Worm (Caenorhabditis elegans): Measurements from ENCODE around the gene tbc-19.

Gene tbc-19

ce11 chrX:13969257-13969968 lies 42.9 kb downstream of the tbc-19 start (continued):
- no peak for TF ChIP-seq dpl-1 (GFP tag; optimal IDR thresholded peaks at IDR 0.05)
- 0 out of 2 replicates have a peak, but pooled peaks have one; percentile 12 for TF ChIP-seq Y56A3A.18 (GFP tag; IDR thresholded peaks at IDR 0.05)
- no peak for TF ChIP-seq egl-44 (GFP tag; IDR thresholded peaks at IDR 0.05)
- TF ChIP-seq akir-1 (GFP tag; optimal IDR thresholded peaks at IDR 0.05), result no peak
- TF ChIP-seq B0336.3 (GFP tag; IDR thresholded peaks at IDR 0.05), result peak; percentile 85
- peak; percentile 8 for TF ChIP-seq F22D6.2 (tag; optimal IDR thresholded peaks at IDR 0.05)
- no peak for TF ChIP-seq attf-6 (GFP tag; IDR thresholded peaks at IDR 0.05)
- TF ChIP-seq T07F8.4 (tag; optimal IDR thresholded peaks at IDR 0.05), result no peak
- TF ChIP-seq Y95B8A.8 (GFP tag; IDR thresholded peaks at IDR 0.05), result no peak
- TF ChIP-seq lin-40 (tag; optimal IDR thresholded peaks at IDR 0.05), result peak; percentile 83
- TF ChIP-seq hsf-1 (GFP tag; IDR thresholded peaks at IDR 0.05), result no peak
- no peak for TF ChIP-seq nfya-1 (tag; optimal IDR thresholded peaks at IDR 0.05; ENCODE audit: borderline replicate concordance, insufficient read depth)
- TF ChIP-seq lir-1 (GFP tag; conservative IDR thresholded peaks at IDR 0.05), result no peak
- TF ChIP-seq nhr-80 (tag; optimal IDR thresholded peaks at IDR 0.05), result peak; percentile 92
- peak; percentile 55 for TF ChIP-seq ZK185.1 (tag; optimal IDR thresholded peaks at IDR 0.05; ENCODE audit: poor library complexity, severe bottlenecking)
- peak; percentile 82 for TF ChIP-seq attf-5 (GFP tag; optimal IDR thresholded peaks at IDR 0.05)
- TF ChIP-seq bed-1 (GFP tag; IDR thresholded peaks at IDR 0.05), result 0 out of 2 replicates have a peak, but pooled peaks have one; percentile 30
- TF ChIP-seq somi-1 (GFP tag; optimal IDR thresholded peaks at IDR 0.05), result peak; percentile 10
- TF ChIP-seq pha-4 (tag; optimal IDR thresholded peaks at IDR 0.05), result no peak
- TF ChIP-seq snpc-4 (GFP tag; optimal IDR thresholded peaks at IDR 0.05), result no peak
- peak in 3 of 4 experiments; percentile 12 to 59 (median 55) for TF ChIP-seq snpc-4 (tag; optimal IDR thresholded peaks at IDR 0.05)
- TF ChIP-seq ceh-27 (GFP tag; optimal IDR thresholded peaks at IDR 0.05), result peak; percentile 66
- TF ChIP-seq sptf-2 (GFP tag; optimal IDR thresholded peaks at IDR 0.05), result no peak
- TF ChIP-seq egrh-3 (GFP tag; IDR thresholded peaks at IDR 0.05), result peak; percentile 51
- TF ChIP-seq B0261.1 (tag; optimal IDR thresholded peaks at IDR 0.05), result peak; percentile 24
- TF ChIP-seq gei-17 (GFP tag; optimal IDR thresholded peaks at IDR 0.05), result peak; percentile 65
- TF ChIP-seq dox-1 (GFP tag; IDR thresholded peaks at IDR 0.05), result peak; percentile 85
- peak; percentile 43; the same call in 1 of the 2 replicates for TF ChIP-seq nfyb-1 (GFP tag; IDR thresholded peaks at IDR 0.05)
- TF ChIP-seq madf-6 (GFP tag; IDR thresholded peaks at IDR 0.05), result no peak
- TF ChIP-seq F39B2.1 (GFP tag; IDR thresholded peaks at IDR 0.05), result no peak
- TF ChIP-seq ekl-4 (GFP tag; IDR thresholded peaks at IDR 0.05), result 0 out of 2 replicates have a peak, but pooled peaks have one; percentile 38
- peak; percentile 56 for TF ChIP-seq unc-62 (GFP tag; optimal IDR thresholded peaks at IDR 0.05)
- no peak for TF ChIP-seq ccch-3 (GFP tag; optimal IDR thresholded peaks at IDR 0.05)
- no peak for TF ChIP-seq ztf-25 (GFP tag; IDR thresholded peaks at IDR 0.05)
- no peak for TF ChIP-seq cebp-2 (GFP tag; IDR thresholded peaks at IDR 0.05)
- peak; percentile 54 for TF ChIP-seq atf-7 (tag; optimal IDR thresholded peaks at IDR 0.05)
- 0 out of 2 replicates have a peak, but pooled peaks have one; percentile 14 for TF ChIP-seq rcor-1 (GFP tag; IDR thresholded peaks at IDR 0.05)
- 0 out of 2 replicates have a peak, but pooled peaks have one; percentile 7 for TF ChIP-seq let-526 (GFP tag; IDR thresholded peaks at IDR 0.05)
- no peak for TF ChIP-seq bed-2 (GFP tag; IDR thresholded peaks at IDR 0.05)
- TF ChIP-seq pbrm-1 (GFP tag; IDR thresholded peaks at IDR 0.05), result peak; percentile 12; the same call in 1 of the 2 replicates
- peak; percentile 58 for TF ChIP-seq ztf-18 (tag; optimal IDR thresholded peaks at IDR 0.05)
- peak; percentile 86 for TF ChIP-seq K11D2.4 (GFP tag; IDR thresholded peaks at IDR 0.05)
- TF ChIP-seq Y67H2A.10 (GFP tag; conservative IDR thresholded peaks at IDR 0.05), result no peak
- TF ChIP-seq F55B11.4 (tag; optimal IDR thresholded peaks at IDR 0.05; ENCODE audit: borderline replicate concordance, insufficient read depth), result no peak
- TF ChIP-seq C06A6.2 (GFP tag; conservative IDR thresholded peaks at IDR 0.05), result 0 out of 2 replicates have a peak, but pooled peaks have one; percentile 39
- TF ChIP-seq tlf-1 (GFP tag; optimal IDR thresholded peaks at IDR 0.05), result peak; percentile 13
- peak in 1 of 3 experiments; percentile 70 for TF ChIP-seq lin-35 (GFP tag; optimal IDR thresholded peaks at IDR 0.05)

Measured in whole organism, young adult.